Fruit fly (Drosophila melanogaster): ENCODE results near the gene CG32107.

Gene CG32107

dm6 chr3L:12892485-12893173, 31.5 kb upstream of the CG32107 start, which contains the start of gene CG14118 (continued):
- TF ChIP-seq CG2199 (GFP tag; IDR thresholded peaks at IDR 0.05) (no peak), CG16813 (GFP tag; IDR thresholded peaks at IDR 0.05; ENCODE audit: partially characterized antibody) (no peak), CG15601 (tag; optimal IDR thresholded peaks at IDR 0.05) (peak; percentile 46), Kr (GFP tag; optimal IDR thresholded peaks at IDR 0.05) (no peak), CG12155 (GFP tag; optimal IDR thresholded peaks at IDR 0.05) (no peak), repo (GFP tag; optimal IDR thresholded peaks at IDR 0.05) (no peak), wdn (GFP tag; IDR thresholded peaks at IDR 0.05) (no peak), mam (GFP tag; optimal IDR thresholded peaks at IDR 0.05) (no peak), CG13123 (GFP tag; optimal IDR thresholded peaks at IDR 0.05) (no peak), Hmr (GFP tag; optimal IDR thresholded peaks at IDR 0.05) (peak; percentile 8), CG13424 (tag; optimal IDR thresholded peaks at IDR 0.05) (peak; percentile 12), sens (GFP tag) (peak; percentile 68), emc (GFP tag; optimal IDR thresholded peaks at IDR 0.05) (no peak), Myb (GFP tag; optimal IDR thresholded peaks at IDR 0.05) (no peak), stc (GFP tag; IDR thresholded peaks at IDR 0.05) (0 out of 2 replicates have a peak, but pooled peaks have one; percentile 14), MESR4 (GFP tag; optimal IDR thresholded peaks at IDR 0.05) (no peak), CG9876 (GFP tag; optimal IDR thresholded peaks at IDR 0.05) (no peak), Dad (GFP tag; optimal IDR thresholded peaks at IDR 0.05) (no peak), CG1529 (GFP tag; optimal IDR thresholded peaks at IDR 0.05) (no peak), CG8089 (GFP tag; optimal IDR thresholded peaks at IDR 0.05) (no peak), HmgZ (tag; optimal IDR thresholded peaks at IDR 0.05) (no peak), CG14965 (GFP tag; optimal IDR thresholded peaks at IDR 0.05; ENCODE audit: borderline replicate concordance) (no peak), CG11696 (GFP tag; IDR thresholded peaks at IDR 0.05) (no peak), CG12071 (GFP tag; optimal IDR thresholded peaks at IDR 0.05) (no peak), CG7745 (tag; optimal IDR thresholded peaks at IDR 0.05) (no peak), CG12659 (GFP tag; optimal IDR thresholded peaks at IDR 0.05) (peak; percentile 42), Spps (tag; optimal IDR thresholded peaks at IDR 0.05) (no peak), HLH4C (GFP tag; IDR thresholded peaks at IDR 0.05; ENCODE audit: partially characterized antibody) (no peak), CG2889 (GFP tag; IDR thresholded peaks at IDR 0.05) (no peak), wek (GFP tag; optimal IDR thresholded peaks at IDR 0.05) (no peak), Xrp1 (GFP tag; IDR thresholded peaks at IDR 0.05) (no peak), CG10267 (tag; optimal IDR thresholded peaks at IDR 0.05) (no peak), sr (GFP tag; IDR thresholded peaks at IDR 0.05) (no peak), CG15514 (GFP tag; optimal IDR thresholded peaks at IDR 0.05) (no peak), CG3838 (GFP tag; optimal IDR thresholded peaks at IDR 0.05) (no peak), Asciz (GFP tag; optimal IDR thresholded peaks at IDR 0.05) (no peak), h (optimal IDR thresholded peaks at IDR 0.05) (no peak), HmgD (GFP tag; optimal IDR thresholded peaks at IDR 0.05) (no peak), CG6272 (GFP tag; IDR thresholded peaks at IDR 0.05) (no peak), TFAM (GFP tag; optimal IDR thresholded peaks at IDR 0.05) (no peak), CG43689 (GFP tag; IDR thresholded peaks at IDR 0.05) (no peak), Mrtf (GFP tag; IDR thresholded peaks at IDR 0.05) (no peak), CG5180 (GFP tag; optimal IDR thresholded peaks at IDR 0.05) (no peak), Stat92E (GFP tag; optimal IDR thresholded peaks at IDR 0.05) (no peak), tin (GFP tag; optimal IDR thresholded peaks at IDR 0.05) (no peak), Antp (GFP tag; optimal IDR thresholded peaks at IDR 0.05) (no peak), D19B (GFP tag; optimal IDR thresholded peaks at IDR 0.05) (no peak), Rx (GFP tag; IDR thresholded peaks at IDR 0.05) (no peak), crc (GFP tag; optimal IDR thresholded peaks at IDR 0.05) (no peak), CG7963 (GFP tag; IDR thresholded peaks at IDR 0.05; ENCODE audit: partially characterized antibody) (no peak), CG5245 (GFP tag; optimal IDR thresholded peaks at IDR 0.05) (no peak)
